Fruit fly (Drosophila melanogaster) whole organism, larva: Measurements from ENCODE around the gene CG3014.
A peak's percentile ranks its signal among the peaks of the same experiment; 100 is the strongest.

Experiments
- noc ChIP-seq: fragments of 200-800 bp; sonication (Bioruptor generic); optimal IDR thresholded peaks from 3 replicates; lab custom pipeline; 2019; ENCODE audit warnings: missing biosample characterization, mild to moderate bottlenecking, missing genetic modification characterization, moderate library complexity

CG3014 gene

dm6 chr3R:7802693-7803092 lies at the start of gene CG3014:
CG3014 (minus strand) TSS chr3R:7802793.
- TF ChIP-seq noc (tag; lab: Kevin White, UChicago), result no peak

dm6 chr3R:7821559-7821958 lies 19.0 kb upstream of the CG3014 start:
- no peak for TF ChIP-seq noc (tag; lab: Kevin White, UChicago)

- TF ChIP-seq noc (tag; lab: Kevin White, UChicago), result no peak
Observed at dm6 chr3R:7813981-7814529, 11.5 kb upstream of the CG3014 start, which contains the start of gene CG34384. CG34384 (plus strand) TSS chr3R:7814361.

- TF ChIP-seq noc (tag; lab: Kevin White, UChicago), result no peak
Observed at dm6 chr3R:7813518-7813917, 10.9 kb upstream of the CG3014 start.

dm6 chr3R:7811514-7811913 lies 8.9 kb upstream of the CG3014 start, which contains the start of gene CG31473:
CG31473 (plus strand) TSS chr3R:7811814.
- no peak for TF ChIP-seq noc (tag; lab: Kevin White, UChicago)

dm6 chr3R:7809662-7810621 lies 7.3 kb upstream of the CG3014 start, which contains the start of the genes CG2993 and sgll:
CG2993 (minus strand) TSS chr3R:7810014.
sgll (plus strand) TSS chr3R:7810532.
- TF ChIP-seq noc (tag; lab: Kevin White, UChicago), result no peak

dm6 chr3R:7804332-7804731 lies 1.7 kb upstream of the CG3014 start, which contains the start of gene CG18268:
CG18268 (minus strand) TSS chr3R:7804432.
- TF ChIP-seq noc (tag; lab: Kevin White, UChicago), result peak; percentile 36

dm6 chr3R:7798525-7798924 lies 4.1 kb downstream of the CG3014 start, which contains the start of gene CG18744:
CG18744 (minus strand) TSS chr3R:7798771.
- TF ChIP-seq noc (tag; lab: Kevin White, UChicago), result peak; percentile 19

dm6 chr3R:7793855-7794254 lies 8.7 kb downstream of the CG3014 start, which contains the start of gene CG2641:
CG2641 (plus strand) TSS chr3R:7794069.
- TF ChIP-seq noc (tag; lab: Kevin White, UChicago), result peak; percentile 17

dm6 chr3R:7790583-7791034 lies 12.0 kb downstream of the CG3014 start, which contains the start of gene CG10086:
CG10086 (plus strand) TSS chr3R:7790633.
- peak; percentile 44 for TF ChIP-seq noc (tag; lab: Kevin White, UChicago)

dm6 chr3R:7790087-7790486 lies 12.5 kb downstream of the CG3014 start, which contains the start of gene CG18746:
CG18746 (minus strand) TSS chr3R:7790187.
- TF ChIP-seq noc (tag; lab: Kevin White, UChicago), result no peak

dm6 chr3R:7787899-7788298 lies 14.7 kb downstream of the CG3014 start, which contains the start of gene CG18748:
CG18748 (minus strand) TSS chr3R:7787923.
- peak; percentile 20 for TF ChIP-seq noc (tag; lab: Kevin White, UChicago)

- TF ChIP-seq noc (tag; lab: Kevin White, UChicago), result peak; percentile 41
Observed at dm6 chr3R:7785784-7786183, 16.8 kb downstream of the CG3014 start, which contains the start of gene CG18745. CG18745 (minus strand) TSS chr3R:7786119.

dm6 chr3R:7782933-7783686 lies 19.5 kb downstream of the CG3014 start, which contains the start of gene CG18747:
CG18747 (minus strand) TSS chr3R:7783446.
- peak; percentile 11 for TF ChIP-seq noc (tag; lab: Kevin White, UChicago)

dm6 chr3R:7779620-7780019 lies 23.0 kb downstream of the CG3014 start:
- no peak for TF ChIP-seq noc (tag; lab: Kevin White, UChicago)
